Fruit fly (Drosophila melanogaster) whole organism, embryonic: Measurements from ENCODE around the gene Nagk.
A peak's percentile ranks its signal among the peaks of the same experiment; 100 is the strongest.

Experiments used
- Asciz ChIP-seq: fragments of 200-800 bp; sonication (Bioruptor generic); optimal IDR thresholded peaks from 2 replicates; lab custom pipeline; 2017; ENCODE audit warnings: missing biosample characterization, mild to moderate bottlenecking, missing genetic modification characterization, missing genetic modification reagents
- Atf-2 ChIP-seq: fragments of 200-800 bp; sonication (Bioruptor generic); optimal IDR thresholded peaks from 2 replicates; lab custom pipeline; 2016; ENCODE audit warnings: missing biosample characterization, missing genetic modification characterization
- CG1024 ChIP-seq: fragments of 200-800 bp; sonication (Bioruptor generic); IDR thresholded peaks from 2 replicates; pipeline ENCODE4 v1.3.6; 2022; ENCODE audit warnings: missing biosample characterization, missing genetic modification characterization
- CG1233 ChIP-seq: fragments of 200-800 bp; sonication (Bioruptor generic); optimal IDR thresholded peaks from 4 replicates; lab custom pipeline; 2018; ENCODE audit warnings: missing biosample characterization, mild to moderate bottlenecking, missing genetic modification characterization
- CG13624 ChIP-seq: fragments of 200-800 bp; sonication (Bioruptor generic); optimal IDR thresholded peaks from 2 replicates; lab custom pipeline; 2016; ENCODE audit warnings: missing biosample characterization, missing genetic modification characterization
- CG14050 ChIP-seq: fragments of 200-800 bp; sonication (Bioruptor generic); IDR thresholded peaks from 3 replicates; pipeline ENCODE4 v1.3.6; 2022; ENCODE audit warnings: missing biosample characterization, missing genetic modification characterization
- CG15269 ChIP-seq: fragments of 200-800 bp; sonication (Bioruptor generic); optimal IDR thresholded peaks from 2 replicates; lab custom pipeline; 2018; ENCODE audit warnings: missing biosample characterization, mild to moderate bottlenecking, missing genetic modification characterization, moderate library complexity
- CG16863 ChIP-seq: fragments of 200-800 bp; sonication (Bioruptor generic); optimal IDR thresholded peaks from 3 replicates; lab custom pipeline; 2016; ENCODE audit warnings: missing biosample characterization, missing genetic modification characterization
- CG2199 ChIP-seq: fragments of 200-800 bp; sonication (Bioruptor generic); IDR thresholded peaks from 3 replicates; pipeline ENCODE4 v1.3.6; 2022; ENCODE audit warnings: missing biosample characterization, missing genetic modification characterization
- CG2678 ChIP-seq: fragments of 200-800 bp; sonication (Bioruptor generic); optimal IDR thresholded peaks from 3 replicates; lab custom pipeline; 2019; ENCODE audit warnings: missing biosample characterization, mild to moderate bottlenecking, missing genetic modification characterization, moderate library complexity
- CG2875 ChIP-seq: fragments of 200-800 bp; sonication (Bioruptor generic); optimal IDR thresholded peaks from 2 replicates; lab custom pipeline; 2017; ENCODE audit warnings: missing biosample characterization, mild to moderate bottlenecking, missing genetic modification characterization, missing genetic modification reagents
- CG32532 ChIP-seq: fragments of 200-800 bp; sonication (Bioruptor generic); IDR thresholded peaks from 2 replicates; pipeline ENCODE4 v1.3.6; 2022; ENCODE audit warnings: missing biosample characterization, missing genetic modification characterization
- CG34376 ChIP-seq: fragments of 200-800 bp; sonication (Bioruptor generic); optimal IDR thresholded peaks from 2 replicates; lab custom pipeline; 2018; ENCODE audit warnings: missing biosample characterization, mild to moderate bottlenecking, missing genetic modification characterization
- CG5180 ChIP-seq: fragments of 200-800 bp; sonication (Bioruptor generic); optimal IDR thresholded peaks from 3 replicates; lab custom pipeline; 2017; ENCODE audit warnings: missing biosample characterization, missing genetic modification characterization, mild to moderate bottlenecking, moderate library complexity, missing genetic modification reagents
- CG7839 ChIP-seq: fragments of 200-800 bp; sonication (Bioruptor generic); optimal IDR thresholded peaks from 3 replicates; lab custom pipeline; 2018; ENCODE audit warnings: missing biosample characterization, mild to moderate bottlenecking, missing genetic modification characterization, moderate library complexity
- CG7928 ChIP-seq: fragments of 200-800 bp; sonication (Bioruptor generic); optimal IDR thresholded peaks from 2 replicates; lab custom pipeline; 2017; ENCODE audit warnings: missing biosample characterization, mild to moderate bottlenecking, missing genetic modification characterization
- CG8388 ChIP-seq: fragments of 200-800 bp; sonication (Bioruptor generic); optimal IDR thresholded peaks from 2 replicates; lab custom pipeline; 2019; ENCODE audit warnings: missing biosample characterization, mild to moderate bottlenecking, missing genetic modification characterization, moderate library complexity
- CG9932 ChIP-seq: fragments of 200-800 bp; sonication (Bioruptor generic); IDR thresholded peaks from 2 replicates; pipeline ENCODE4 v1.3.6; 2022; ENCODE audit warnings: missing biosample characterization, missing genetic modification characterization
- Deaf1 ChIP-seq: fragments of 200-800 bp; optimal IDR thresholded peaks from 3 replicates; lab custom pipeline; 2019; ENCODE audit warnings: missing biosample characterization, mild to moderate bottlenecking, missing genetic modification characterization, moderate library complexity
- Dip2 ChIP-seq: fragments of 200-800 bp; sonication (Bioruptor generic); IDR thresholded peaks from 2 replicates; pipeline ENCODE4 v1.3.6; 2022; ENCODE audit warnings: missing biosample characterization, missing genetic modification characterization
- Doc2 ChIP-seq: fragments of 200-800 bp; sonication (Bioruptor generic); IDR thresholded peaks from 2 replicates; pipeline ENCODE4 v1.3.6; 2022; ENCODE audit warnings: missing biosample characterization, missing genetic modification characterization
- ERR ChIP-seq: fragments of 200-800 bp; sonication (Bioruptor generic); optimal IDR thresholded peaks from 2 replicates; lab custom pipeline; 2016; ENCODE audit warnings: missing biosample characterization, missing genetic modification characterization
- Jarid2 ChIP-seq: fragments of 200-800 bp; sonication (Bioruptor generic); optimal IDR thresholded peaks from 3 replicates; lab custom pipeline; 2017; ENCODE audit warnings: mild to moderate bottlenecking, missing biosample characterization, missing genetic modification reagents, missing genetic modification characterization
- Lhr ChIP-seq: fragments of 200-800 bp; sonication (Bioruptor generic); optimal IDR thresholded peaks from 3 replicates; lab custom pipeline; 2017; ENCODE audit warnings: mild to moderate bottlenecking, missing biosample characterization, missing genetic modification reagents, missing genetic modification characterization
- Lpt ChIP-seq: fragments of >200 bp; optimal IDR thresholded peaks from 2 replicates; lab custom pipeline; 2018; ENCODE audit warnings: missing biosample characterization, missing genetic modification characterization
- Meics ChIP-seq: fragments of 200-800 bp; sonication (Bioruptor generic); optimal IDR thresholded peaks from 2 replicates; lab custom pipeline; 2017; ENCODE audit warnings: missing biosample characterization, mild to moderate bottlenecking, missing genetic modification characterization
- Mes4 ChIP-seq: fragments of 200-800 bp; sonication (Bioruptor generic); optimal IDR thresholded peaks from 2 replicates; lab custom pipeline; 2016; ENCODE audit warnings: missing biosample characterization, missing genetic modification characterization
- NK7.1 ChIP-seq: fragments of 200-800 bp; sonication (Bioruptor generic); optimal IDR thresholded peaks from 3 replicates; lab custom pipeline; 2016; ENCODE audit warnings: missing biosample characterization, missing genetic modification characterization
- Six4 ChIP-seq: fragments of 200-800 bp; sonication (Bioruptor generic); optimal IDR thresholded peaks from 2 replicates; lab custom pipeline; 2016; ENCODE audit warnings: missing biosample characterization, missing genetic modification characterization
- Sox100B ChIP-seq: fragments of 200-800 bp; sonication (Bioruptor generic); optimal IDR thresholded peaks from 3 replicates; lab custom pipeline; 2018; ENCODE audit warnings: missing biosample characterization, mild to moderate bottlenecking, missing genetic modification characterization
- Vsx1 ChIP-seq: fragments of 200-800 bp; sonication (Bioruptor generic); optimal IDR thresholded peaks from 2 replicates; lab custom pipeline; 2017; ENCODE audit warnings: missing biosample characterization, mild to moderate bottlenecking, missing genetic modification characterization, missing genetic modification reagents
- Xbp1 ChIP-seq: fragments of 200-800 bp; sonication (Bioruptor generic); optimal IDR thresholded peaks from 3 replicates; lab custom pipeline; 2016; ENCODE audit warnings: missing biosample characterization, mild to moderate bottlenecking, missing genetic modification characterization
- amos ChIP-seq: fragments of 200-800 bp; sonication (Bioruptor generic); IDR thresholded peaks from 2 replicates; pipeline ENCODE4 v1.3.6; 2022; ENCODE audit warnings: missing biosample characterization, missing genetic modification characterization; ENCODE audit not compliant: partially characterized antibody
- ato ChIP-seq: fragments of 200-800 bp; sonication (Bioruptor generic); IDR thresholded peaks from 2 replicates; pipeline ENCODE4 v1.3.6; 2022; ENCODE audit warnings: missing biosample characterization, missing genetic modification characterization; ENCODE audit not compliant: partially characterized antibody
- btn ChIP-seq: fragments of 200-800 bp; sonication (Bioruptor generic); optimal IDR thresholded peaks from 2 replicates; lab custom pipeline; 2016; ENCODE audit warnings: missing biosample characterization, missing genetic modification characterization
- danr ChIP-seq: fragments of 200-800 bp; sonication (Bioruptor generic); IDR thresholded peaks from 2 replicates; pipeline ENCODE4 v1.3.6; 2022; ENCODE audit warnings: missing biosample characterization, missing genetic modification characterization
- emc ChIP-seq: fragments of 200-800 bp; sonication (Bioruptor generic); optimal IDR thresholded peaks from 2 replicates; lab custom pipeline; 2016; ENCODE audit warnings: missing biosample characterization, missing genetic modification characterization
- eyg ChIP-seq: fragments of 200-800 bp; sonication (Bioruptor generic); optimal IDR thresholded peaks from 3 replicates; lab custom pipeline; 2016; ENCODE audit warnings: missing biosample characterization, missing genetic modification characterization
- fru ChIP-seq: fragments of >200 bp; optimal IDR thresholded peaks from 2 replicates; lab custom pipeline; 2017
- her ChIP-seq: fragments of 200-800 bp; sonication (Bioruptor generic); optimal IDR thresholded peaks from 2 replicates; lab custom pipeline; 2016; ENCODE audit warnings: missing biosample characterization, missing genetic modification characterization
- ind ChIP-seq: fragments of 200-800 bp; sonication (Bioruptor generic); optimal IDR thresholded peaks from 3 replicates; lab custom pipeline; 2016; ENCODE audit warnings: missing biosample characterization, missing genetic modification characterization
- insv ChIP-seq, 2 experiments: fragments of 200-800 bp; sonication (Bioruptor generic); optimal IDR thresholded peaks; 3 replicates each; lab custom pipeline; 2016 to 2018; ENCODE audit warnings: missing biosample characterization in 2 of 2, missing genetic modification characterization in 2 of 2
- jing ChIP-seq: fragments of 200-800 bp; sonication (Bioruptor generic); optimal IDR thresholded peaks from 2 replicates; lab custom pipeline; 2018; ENCODE audit warnings: missing biosample characterization, mild to moderate bottlenecking, missing genetic modification characterization
- pan ChIP-seq, 4 experiments: fragments of >200 bp in 3 of 4; fragments of 200-800 bp in 1 of 4; sonication (Bioruptor generic) in 1 of 4; optimal IDR thresholded peaks in 3 of 4; IDR thresholded peaks in 1 of 4; 2 replicates each; pipeline versions ENCODE4 v1.3.6 to Lab custom; 2017 to 2022; ENCODE audit warnings: missing biosample characterization in 2 of 4, missing genetic modification characterization in 2 of 4, mixed read lengths in 1 of 4
- pros ChIP-seq: fragments of 200-800 bp; sonication (Bioruptor generic); optimal IDR thresholded peaks from 3 replicates; lab custom pipeline; 2019; ENCODE audit warnings: missing biosample characterization, mild to moderate bottlenecking, missing genetic modification characterization, moderate library complexity
- sr ChIP-seq: fragments of 200-800 bp; sonication (Bioruptor generic); IDR thresholded peaks from 3 replicates; pipeline ENCODE4 v1.3.6; 2022; ENCODE audit warnings: missing biosample characterization, missing genetic modification characterization
- tna ChIP-seq: fragments of 200-800 bp; sonication (Bioruptor generic); IDR thresholded peaks from 2 replicates; pipeline ENCODE4 v1.3.6; 2022; ENCODE audit warnings: missing biosample characterization, missing genetic modification characterization; ENCODE audit not compliant: partially characterized antibody
- ttk ChIP-seq: fragments of 200-800 bp; sonication (Bioruptor generic); IDR thresholded peaks from 2 replicates; pipeline ENCODE4 v2.1.2; 2022; ENCODE audit warnings: missing biosample characterization, missing genetic modification characterization
- usp ChIP-seq: fragments of >200 bp; optimal IDR thresholded peaks from 2 replicates; lab custom pipeline; 2017; ENCODE audit warnings: missing biosample characterization, missing genetic modification characterization

Gene Nagk

DNA sequence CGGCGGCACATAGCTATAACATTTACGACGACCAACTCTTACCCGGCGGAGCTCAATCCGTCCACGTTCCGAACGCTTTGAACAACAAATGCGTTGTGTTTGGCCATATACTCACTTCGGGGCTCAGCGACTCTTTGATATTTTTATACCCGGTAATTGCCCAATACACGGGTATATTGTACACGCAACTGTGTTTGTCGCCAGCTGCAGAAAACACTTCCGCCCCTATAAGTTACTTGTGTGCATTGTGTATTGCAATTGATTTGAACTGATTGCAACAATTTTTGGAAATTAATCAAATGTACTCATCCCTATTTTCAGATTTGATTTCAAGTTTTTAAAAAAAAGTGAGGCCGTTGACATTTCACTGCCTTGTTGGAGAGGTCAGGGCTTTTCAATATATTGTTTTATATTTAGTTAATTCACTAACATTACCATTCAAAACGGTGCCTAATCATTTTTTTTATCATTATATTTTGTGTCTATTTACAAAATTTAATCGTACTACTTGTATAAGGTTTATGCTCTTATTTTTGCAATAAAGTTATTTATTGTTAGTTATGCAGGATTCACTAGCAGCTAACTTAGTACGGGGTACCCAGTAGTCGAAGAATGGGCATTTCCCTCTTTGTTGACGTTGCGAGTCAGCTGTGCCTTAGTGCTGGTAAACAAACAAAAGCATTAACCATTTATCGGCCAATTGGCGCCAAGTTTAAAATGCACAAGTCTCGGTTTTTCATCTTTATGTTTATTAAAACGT is at the start of gene Nagk (continued):
- TF ChIP-seq ttk (GFP tag; lab: Robert Waterston, UW) (no peak), emc (GFP tag; lab: Kevin White, UChicago) (peak; percentile 45), Sox100B (GFP tag; lab: Kevin White, UChicago) (no peak), Atf-2 (GFP tag; lab: Kevin White, UChicago) (peak; percentile 69), CG1024 (peak; percentile 22; the same call in 1 of the 2 replicates), CG2199 (GFP tag; lab: Robert Waterston, UW) (0 out of 3 replicates have a peak, but pooled peaks have one; percentile 50), CG1233 (peak; percentile 61), Deaf1 (tag; lab: Kevin White, UChicago) (peak; percentile 50), CG7839 (peak; percentile 69), CG2678 (tag; lab: Kevin White, UChicago) (peak; percentile 79), CG2875 (GFP tag; lab: Kevin White, UChicago) (peak; percentile 27), pan (optimal IDR thresholded peaks at IDR 0.05; lab: Kevin White, UChicago) (peak in 1 of 2 experiments; percentile 27), pan (GFP tag; optimal IDR thresholded peaks at IDR 0.05 in 1 of 2, IDR thresholded peaks at IDR 0.05 in 1 of 2) (peak in 1 of 2 experiments; percentile 55), Six4 (GFP tag; lab: Kevin White, UChicago) (peak; percentile 56), CG9932 (GFP tag; lab: Robert Waterston, UW) (peak; percentile 32), ato (GFP tag; lab: Robert Waterston, UW) (no peak), insv (GFP tag; optimal IDR thresholded peaks at IDR 0.05; lab: Kevin White, UChicago) (no peak), CG15269 (tag; lab: Kevin White, UChicago) (peak; percentile 60), Lhr (GFP tag; lab: Kevin White, UChicago) (no peak), pros (GFP tag; lab: Kevin White, UChicago) (no peak), her (peak; percentile 40), Dip2 (GFP tag; lab: Robert Waterston, UW) (no peak), CG13624 (GFP tag; lab: Kevin White, UChicago) (peak; percentile 67), Meics (GFP tag; lab: Kevin White, UChicago) (peak; percentile 81), fru (lab: Kevin White, UChicago) (no peak), CG8388 (peak; percentile 41), amos (GFP tag; lab: Robert Waterston, UW) (peak; percentile 40; the same call in 1 of the 2 replicates), CG14050 (GFP tag; lab: Robert Waterston, UW) (no peak), ind (GFP tag; lab: Kevin White, UChicago) (peak; percentile 59), ERR (GFP tag; lab: Kevin White, UChicago) (no peak), usp (no peak), Xbp1 (GFP tag; lab: Kevin White, UChicago) (peak; percentile 64), NK7.1 (GFP tag; lab: Kevin White, UChicago) (peak; percentile 20), eyg (GFP tag; lab: Kevin White, UChicago) (no peak), Mes4 (GFP tag; lab: Kevin White, UChicago) (peak; percentile 31), sr (GFP tag; lab: Robert Waterston, UW) (peak; percentile 24; the same call in 1 of the 3 replicates), jing (GFP tag; lab: Kevin White, UChicago) (no peak), CG32532 (GFP tag; lab: Robert Waterston, UW) (peak; percentile 54), CG5180 (GFP tag; lab: Kevin White, UChicago) (peak; percentile 18), Jarid2 (GFP tag; lab: Kevin White, UChicago) (peak; percentile 59), CG16863 (GFP tag; lab: Kevin White, UChicago) (peak; percentile 60), Doc2 (GFP tag; lab: Robert Waterston, UW) (no peak), CG7928 (no peak), btn (GFP tag; lab: Kevin White, UChicago) (peak; percentile 9), tna (GFP tag; lab: Robert Waterston, UW) (no peak), Asciz (no peak), Vsx1 (GFP tag; lab: Kevin White, UChicago) (no peak), Lpt (no peak), danr (GFP tag; lab: Robert Waterston, UW) (no peak), CG34376 (GFP tag; lab: Kevin White, UChicago) (peak; percentile 50)
